Worm (Caenorhabditis elegans) whole organism, late embryonic: ENCODE data around the gene elo-7.

Experiments
- C08G9.2 ChIP-seq: sonication (generic microtip); optimal IDR thresholded peaks from 2 replicates; lab custom pipeline; 2016; ENCODE audit warnings: mild to moderate bottlenecking, missing genetic modification characterization, moderate library complexity, missing compliant biosample characterization
- F13H6.1 ChIP-seq: sonication (generic microtip); optimal IDR thresholded peaks from 2 replicates; lab custom pipeline; 2016; ENCODE audit warnings: missing genetic modification characterization, missing compliant biosample characterization
- T23F11.4 ChIP-seq: fragments of 200-800 bp; sonication (Bioruptor generic); optimal IDR thresholded peaks from 2 replicates; lab custom pipeline; 2018; ENCODE audit warnings: mild to moderate bottlenecking, missing genetic modification characterization, missing compliant biosample characterization
- Y22D7AL.16 ChIP-seq: sonication (generic microtip); optimal IDR thresholded peaks from 2 replicates; lab custom pipeline; 2016; ENCODE audit warnings: missing genetic modification characterization, missing compliant biosample characterization
- ahr-1 ChIP-seq: sonication (generic microtip); optimal IDR thresholded peaks from 2 replicates; lab custom pipeline; 2016; ENCODE audit warnings: missing genetic modification characterization, missing compliant biosample characterization
- ama-1 ChIP-seq: fragments of 150-350 bp; optimal IDR thresholded peaks from 2 replicates; lab custom pipeline; 2014
- ceh-14 ChIP-seq: sonication (generic microtip); optimal IDR thresholded peaks from 2 replicates; lab custom pipeline; 2016; ENCODE audit warnings: missing genotype, missing genetic modification characterization, missing compliant biosample characterization
- ceh-18 ChIP-seq: sonication (generic microtip); optimal IDR thresholded peaks from 2 replicates; lab custom pipeline; 2016; ENCODE audit warnings: missing genetic modification characterization, missing compliant biosample characterization
- ceh-19 ChIP-seq: fragments of 200-800 bp; sonication (Bioruptor generic); optimal IDR thresholded peaks from 2 replicates; lab custom pipeline; 2018; ENCODE audit warnings: mild to moderate bottlenecking, missing genetic modification characterization, missing compliant biosample characterization
- ceh-2 ChIP-seq: sonication (generic microtip); optimal IDR thresholded peaks from 2 replicates; lab custom pipeline; 2016; ENCODE audit warnings: missing genotype, missing genetic modification characterization, missing compliant biosample characterization
- ceh-24 ChIP-seq: sonication (generic microtip); optimal IDR thresholded peaks from 2 replicates; lab custom pipeline; 2016; ENCODE audit warnings: mild to moderate bottlenecking, missing genetic modification characterization, missing compliant biosample characterization
- ceh-30 ChIP-seq: fragments of 150-350 bp; optimal IDR thresholded peaks from 2 replicates; lab custom pipeline; 2014; ENCODE audit warnings: missing biosample characterization, missing genetic modification characterization
- ceh-31 ChIP-seq: sonication (generic microtip); optimal IDR thresholded peaks from 2 replicates; lab custom pipeline; 2016; ENCODE audit warnings: missing genetic modification characterization, missing compliant biosample characterization
- ceh-34 ChIP-seq: sonication (generic microtip); optimal IDR thresholded peaks from 2 replicates; lab custom pipeline; 2016; ENCODE audit warnings: mild to moderate bottlenecking, missing genetic modification characterization, missing compliant biosample characterization
- ceh-45 ChIP-seq: fragments of 200-800 bp; sonication (Bioruptor generic); IDR thresholded peaks from 2 replicates; pipeline ENCODE4 v1.3.6; 2022; ENCODE audit warnings: missing genetic modification reagents, missing genetic modification characterization, missing compliant biosample characterization
- ceh-48 ChIP-seq: sonication (generic microtip); optimal IDR thresholded peaks from 2 replicates; lab custom pipeline; 2016; ENCODE audit warnings: missing genetic modification characterization, inconsistent platforms, missing compliant biosample characterization
- ceh-6 ChIP-seq: fragments of 200-800 bp; sonication (Bioruptor generic); optimal IDR thresholded peaks from 2 replicates; lab custom pipeline; 2018; ENCODE audit warnings: mild to moderate bottlenecking, missing genetic modification characterization, missing compliant biosample characterization
- ceh-9 ChIP-seq: sonication (generic microtip); optimal IDR thresholded peaks from 2 replicates; lab custom pipeline; 2016; ENCODE audit warnings: mild to moderate bottlenecking, missing genetic modification characterization, inconsistent platforms, missing compliant biosample characterization
- dmd-4 ChIP-seq: sonication (generic microtip); optimal IDR thresholded peaks from 2 replicates; lab custom pipeline; 2016; ENCODE audit warnings: borderline replicate concordance, missing genetic modification characterization, missing compliant biosample characterization
- elt-2 ChIP-seq: sonication (generic microtip); optimal IDR thresholded peaks from 2 replicates; lab custom pipeline; 2016; ENCODE audit warnings: missing genetic modification reagents, missing genetic modification characterization, missing compliant biosample characterization
- ets-4 ChIP-seq: sonication (generic microtip); optimal IDR thresholded peaks from 2 replicates; lab custom pipeline; 2016; ENCODE audit warnings: missing genetic modification characterization, missing compliant biosample characterization
- fax-1 ChIP-seq: sonication (generic microtip); optimal IDR thresholded peaks from 2 replicates; lab custom pipeline; 2016; ENCODE audit warnings: missing genotype, missing genetic modification characterization, missing compliant biosample characterization
- gmeb-2 ChIP-seq: sonication (generic microtip); optimal IDR thresholded peaks from 2 replicates; lab custom pipeline; 2016; ENCODE audit warnings: missing genetic modification characterization, inconsistent platforms, missing compliant biosample characterization
- hlh-13 ChIP-seq: fragments of 200-800 bp; sonication (Bioruptor generic); optimal IDR thresholded peaks from 2 replicates; lab custom pipeline; 2018; ENCODE audit warnings: mild to moderate bottlenecking, missing genetic modification characterization, missing compliant biosample characterization
- hlh-15 ChIP-seq: sonication (generic microtip); optimal IDR thresholded peaks from 2 replicates; lab custom pipeline; 2016; ENCODE audit warnings: missing genetic modification characterization, missing compliant biosample characterization
- hlh-30 ChIP-seq: sonication (generic microtip); optimal IDR thresholded peaks from 2 replicates; lab custom pipeline; 2017; ENCODE audit warnings: antibody characterized with exemption, missing genetic modification characterization, missing compliant biosample characterization; ENCODE audit not compliant: insufficient read depth
- lim-6 ChIP-seq: sonication (generic microtip); optimal IDR thresholded peaks from 2 replicates; lab custom pipeline; 2016; ENCODE audit warnings: missing genetic modification characterization, missing compliant biosample characterization
- lin-11 ChIP-seq: fragments of 200-800 bp; sonication (Bioruptor generic); optimal IDR thresholded peaks from 2 replicates; lab custom pipeline; 2018; ENCODE audit warnings: mild to moderate bottlenecking, missing genetic modification characterization, missing compliant biosample characterization
- madf-2 ChIP-seq: sonication (generic microtip); optimal IDR thresholded peaks from 2 replicates; lab custom pipeline; 2017; ENCODE audit warnings: missing genetic modification characterization, missing compliant biosample characterization
- mec-3 ChIP-seq: sonication (generic microtip); optimal IDR thresholded peaks from 2 replicates; lab custom pipeline; 2016; ENCODE audit warnings: borderline replicate concordance, missing genetic modification characterization, missing compliant biosample characterization
- nfya-1 ChIP-seq: sonication (generic microtip); optimal IDR thresholded peaks from 2 replicates; lab custom pipeline; 2017; ENCODE audit warnings: missing genetic modification characterization, mild to moderate bottlenecking, missing compliant biosample characterization, antibody characterized with exemption, moderate library complexity
- nhr-11 ChIP-seq: fragments of 150-350 bp; optimal IDR thresholded peaks from 2 replicates; lab custom pipeline; 2014; ENCODE audit warnings: missing biosample characterization, missing genetic modification characterization
- nhr-232 ChIP-seq: sonication (generic microtip); optimal IDR thresholded peaks from 2 replicates; lab custom pipeline; 2016; ENCODE audit warnings: missing genetic modification characterization, missing compliant biosample characterization
- odd-2 ChIP-seq: sonication (generic microtip); optimal IDR thresholded peaks from 2 replicates; lab custom pipeline; 2017; ENCODE audit warnings: antibody characterized with exemption, mild to moderate bottlenecking, missing genetic modification characterization, missing compliant biosample characterization
- pat-9 ChIP-seq: fragments of 200-800 bp; sonication (Bioruptor generic); optimal IDR thresholded peaks from 2 replicates; lab custom pipeline; 2018; ENCODE audit warnings: mild to moderate bottlenecking, missing genetic modification characterization, moderate library complexity, missing compliant biosample characterization
- pqm-1 ChIP-seq: sonication (generic microtip); optimal IDR thresholded peaks from 2 replicates; lab custom pipeline; 2016; ENCODE audit warnings: missing genetic modification characterization, missing compliant biosample characterization
- rnt-1 ChIP-seq: sonication (generic microtip); optimal IDR thresholded peaks from 2 replicates; lab custom pipeline; 2016; ENCODE audit warnings: missing genetic modification characterization, missing compliant biosample characterization
- sox-2 ChIP-seq: fragments of 200-800 bp; sonication (Bioruptor generic); IDR thresholded peaks from 2 replicates; pipeline ENCODE4 v1.3.6; 2022; ENCODE audit warnings: missing genetic modification reagents, missing genetic modification characterization, missing compliant biosample characterization
- tbx-2 ChIP-seq: sonication (generic microtip); optimal IDR thresholded peaks from 2 replicates; lab custom pipeline; 2016; ENCODE audit warnings: missing genetic modification characterization, missing compliant biosample characterization
- tbx-7 ChIP-seq: sonication (generic microtip); optimal IDR thresholded peaks from 2 replicates; lab custom pipeline; 2016; ENCODE audit warnings: missing genotype, missing genetic modification characterization, missing compliant biosample characterization
- ztf-16 ChIP-seq: sonication (generic microtip); optimal IDR thresholded peaks from 2 replicates; lab custom pipeline; 2017; ENCODE audit warnings: missing genetic modification characterization, missing compliant biosample characterization

Gene elo-7

DNA sequence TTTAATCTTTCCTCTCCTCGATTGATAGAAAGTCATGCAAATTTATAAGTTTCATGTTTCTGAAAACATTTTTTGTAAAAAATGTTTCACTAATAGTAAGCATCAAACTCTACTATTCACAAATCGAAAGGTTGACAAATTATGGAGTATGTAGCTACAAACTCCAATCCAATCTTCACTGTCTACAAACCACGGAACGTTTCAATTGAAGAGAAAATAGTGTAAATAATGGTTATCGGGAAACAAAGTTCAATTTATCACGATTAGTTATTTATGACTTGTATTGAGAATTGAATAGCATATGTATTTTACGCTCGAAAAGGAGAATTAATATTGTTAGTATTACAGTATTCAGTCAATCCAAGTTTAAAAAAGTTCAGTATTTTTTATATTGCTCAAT lies 30.1 kb upstream of the elo-7 start:
- TF ChIP-seq ceh-31 (tag; lab: Kevin White, UChicago) (no peak), ceh-2 (tag; lab: Kevin White, UChicago) (no peak), rnt-1 (tag; lab: Kevin White, UChicago) (no peak), hlh-15 (tag; lab: Kevin White, UChicago) (no peak), dmd-4 (no peak), ceh-19 (GFP tag; lab: Kevin White, UChicago) (no peak), ceh-48 (tag; lab: Kevin White, UChicago) (no peak), pqm-1 (tag; lab: Kevin White, UChicago) (no peak), ceh-18 (tag; lab: Kevin White, UChicago) (no peak), hlh-13 (GFP tag; lab: Kevin White, UChicago) (no peak)

DNA sequence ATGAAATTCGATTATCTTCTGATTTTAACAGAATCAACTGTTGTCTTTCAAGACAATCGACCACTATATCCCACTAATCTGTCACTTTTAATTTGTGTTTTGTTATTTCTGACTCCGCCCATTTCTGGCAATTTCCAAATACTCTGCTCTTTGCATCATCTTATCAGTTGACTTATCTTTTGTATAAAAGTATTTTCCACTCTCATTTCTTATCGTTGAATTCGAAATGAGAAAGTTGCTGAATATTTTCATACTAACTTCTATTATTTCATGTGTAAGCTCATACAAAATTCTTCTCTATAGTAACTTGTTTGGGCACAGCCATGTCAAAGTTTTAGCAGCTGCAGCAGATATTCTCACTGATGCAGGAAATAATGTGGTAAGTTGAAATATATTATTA lies 29.6 kb upstream of the elo-7 start, which contains the start of gene ugt-21:
TSS of gene ugt-21 (plus strand) at position 212 of the 400 bp plus-strand sequence.
- no peak for TF ChIP-seq pat-9
- peak; percentile 22 for TF ChIP-seq elt-2 (tag; lab: Kevin White, UChicago)
- no peak for TF ChIP-seq mec-3 (tag; lab: Kevin White, UChicago)

DNA sequence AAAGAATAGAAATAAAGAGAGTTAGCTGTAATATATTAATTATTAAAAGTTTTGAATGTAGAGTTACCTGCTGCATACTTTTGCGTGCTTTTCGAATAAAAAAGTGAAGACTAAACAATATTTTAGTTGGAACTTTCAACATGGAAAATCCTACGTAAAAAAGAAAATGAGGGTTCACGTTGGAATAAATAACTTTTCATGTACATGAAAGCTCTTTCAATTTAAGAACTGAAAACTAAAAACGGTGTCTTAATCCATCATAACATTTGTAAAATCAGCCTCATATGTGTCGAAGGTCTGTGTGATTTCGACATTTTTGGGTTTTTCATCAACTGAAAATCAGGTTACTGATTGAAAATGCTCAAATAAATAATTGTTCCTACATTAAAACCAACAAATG lies 23.5 kb upstream of the elo-7 start, which contains the start of gene ttr-9:
TSS of gene ttr-9 (minus strand) at position 101 of the 400 bp plus-strand sequence.
- TF ChIP-seq pqm-1 (tag; lab: Kevin White, UChicago) (no peak), odd-2 (tag; lab: Kevin White, UChicago) (no peak), ceh-18 (tag; lab: Kevin White, UChicago) (no peak), Y22D7AL.16 (tag; lab: Kevin White, UChicago) (no peak), T23F11.4 (GFP tag; lab: Kevin White, UChicago) (no peak), ceh-9 (no peak), rnt-1 (tag; lab: Kevin White, UChicago) (no peak), tbx-7 (tag; lab: Kevin White, UChicago) (no peak), hlh-15 (tag; lab: Kevin White, UChicago) (no peak), C08G9.2 (tag; lab: Kevin White, UChicago) (no peak), ceh-24 (no peak), ceh-30 (tag; lab: Kevin White, UChicago) (no peak), nhr-11 (tag; lab: Kevin White, UChicago) (no peak)

DNA sequence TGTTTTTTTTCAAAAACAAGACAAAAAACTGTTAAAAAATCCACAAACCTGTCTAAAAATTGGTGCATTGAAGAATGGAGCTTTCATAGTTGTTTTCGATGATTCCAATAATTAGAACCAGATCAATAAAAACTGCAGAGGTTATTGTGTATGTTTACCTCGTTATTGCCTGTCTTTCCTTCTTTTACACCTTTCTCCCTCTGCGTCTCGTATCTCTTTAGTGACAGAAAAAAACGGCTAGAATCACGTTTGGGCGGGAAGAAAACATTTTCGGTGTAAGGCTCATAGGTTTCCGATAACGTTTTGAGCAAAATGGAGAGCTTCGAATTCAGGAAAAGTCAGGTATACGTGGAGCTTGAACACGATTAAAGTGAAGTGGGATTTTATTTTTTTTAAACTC lies 21.1 kb upstream of the elo-7 start, which contains the start of gene ethe-1:
TSS of gene ethe-1 (minus strand) at position 150 of the 400 bp plus-strand sequence.
- TF ChIP-seq nfya-1 (tag; lab: Kevin White, UChicago), result no peak
- no peak for TF ChIP-seq ama-1 (lab: Kevin White, UChicago)
- TF ChIP-seq lin-11 (tag; lab: Kevin White, UChicago), result no peak
- TF ChIP-seq elt-2 (tag; lab: Kevin White, UChicago), result no peak
- TF ChIP-seq ztf-16 (tag; lab: Kevin White, UChicago), result no peak
- TF ChIP-seq tbx-2 (tag; lab: Kevin White, UChicago), result no peak
- TF ChIP-seq ceh-14 (tag; lab: Kevin White, UChicago), result no peak
- TF ChIP-seq ahr-1, result no peak
- TF ChIP-seq ceh-45 (GFP tag; lab: Robert Waterston, UW), result no peak
- no peak for TF ChIP-seq rnt-1 (tag; lab: Kevin White, UChicago)
- no peak for TF ChIP-seq sox-2 (GFP tag; lab: Robert Waterston, UW)
- no peak for TF ChIP-seq ceh-2 (tag; lab: Kevin White, UChicago)
- no peak for TF ChIP-seq gmeb-2 (tag; lab: Kevin White, UChicago)
- TF ChIP-seq nhr-232, result no peak
- no peak for TF ChIP-seq F13H6.1 (tag; lab: Kevin White, UChicago)

DNA sequence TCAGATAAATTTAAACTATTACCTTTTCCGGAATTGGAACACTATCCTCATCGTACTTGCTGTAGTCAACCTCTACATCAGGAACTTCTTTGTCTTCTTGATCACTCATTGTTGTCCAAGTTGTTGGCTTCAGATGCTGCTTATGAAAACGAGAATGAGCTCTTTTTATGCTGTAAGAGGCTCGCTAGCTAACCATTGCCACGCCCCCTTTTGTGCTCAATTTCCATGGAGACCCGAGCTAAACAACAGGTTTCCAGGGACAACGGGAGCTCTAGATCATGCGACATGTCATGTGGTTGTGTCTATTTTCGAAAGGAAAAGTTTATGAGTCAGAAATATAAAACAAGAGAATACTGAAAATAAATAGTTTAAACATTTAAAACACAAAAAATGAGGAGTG lies 19.3 kb upstream of the elo-7 start, which contains the start of gene C33A12.4:
TSS of gene C33A12.4 (minus strand) at position 131 of the 400 bp plus-strand sequence.
- TF ChIP-seq mec-3 (tag; lab: Kevin White, UChicago) (no peak), madf-2 (no peak), hlh-30 (tag; lab: Kevin White, UChicago) (no peak), ceh-9 (no peak), hlh-13 (GFP tag; lab: Kevin White, UChicago) (no peak), ets-4 (no peak), ceh-2 (tag; lab: Kevin White, UChicago) (no peak), hlh-15 (tag; lab: Kevin White, UChicago) (no peak), ceh-24 (no peak), lim-6 (tag; lab: Kevin White, UChicago) (no peak), C08G9.2 (tag; lab: Kevin White, UChicago) (no peak), ceh-6 (GFP tag; lab: Kevin White, UChicago) (no peak), gmeb-2 (tag; lab: Kevin White, UChicago) (no peak), fax-1 (tag; lab: Kevin White, UChicago) (no peak), ceh-48 (tag; lab: Kevin White, UChicago) (no peak), odd-2 (tag; lab: Kevin White, UChicago) (no peak), ceh-34 (tag; lab: Kevin White, UChicago) (no peak), pat-9 (no peak)
